Fruit fly (Drosophila melanogaster): ENCODE measurements around the gene pb.

- TF ChIP-seq pan (optimal IDR thresholded peaks at IDR 0.05) (no peak), h (GFP tag; optimal IDR thresholded peaks at IDR 0.05) (no peak), CG9705 (GFP tag; optimal IDR thresholded peaks at IDR 0.05) (no peak), Abd-B (GFP tag; optimal IDR thresholded peaks at IDR 0.05) (no peak)
These were observed 39.1 kb downstream of the pb start, which contains the start of gene Ccp84Ab for dm6 chr3R:6702777-6703176.
